Worm (Caenorhabditis elegans): Measurements from ENCODE around the gene taf-6.2.

taf-6.2 gene

DNA sequence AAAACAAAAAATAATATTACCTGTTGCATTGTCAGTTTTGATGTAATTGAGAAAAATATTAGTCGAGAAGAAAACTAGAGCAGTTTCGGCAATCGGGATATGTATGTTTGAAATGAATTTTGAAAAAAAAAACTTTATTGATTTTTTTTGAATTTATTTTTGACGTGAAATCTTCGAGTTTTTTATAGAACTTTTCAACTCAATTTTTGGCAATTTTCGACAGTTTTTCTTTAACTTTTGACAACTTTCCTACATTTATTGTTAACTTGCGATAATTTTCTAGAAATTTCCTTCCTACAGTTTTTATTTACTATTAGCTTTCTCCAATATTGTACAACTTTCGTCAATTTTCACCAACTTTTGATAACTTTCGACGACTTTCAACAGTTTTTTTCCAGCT is 7.4 kb upstream of the taf-6.2 start, which contains the start of gene Y37E11AL.12 (continued):
- no peak for TF ChIP-seq F23B12.7 (tag; optimal IDR thresholded peaks at IDR 0.05; ENCODE audit: insufficient read depth)

DNA sequence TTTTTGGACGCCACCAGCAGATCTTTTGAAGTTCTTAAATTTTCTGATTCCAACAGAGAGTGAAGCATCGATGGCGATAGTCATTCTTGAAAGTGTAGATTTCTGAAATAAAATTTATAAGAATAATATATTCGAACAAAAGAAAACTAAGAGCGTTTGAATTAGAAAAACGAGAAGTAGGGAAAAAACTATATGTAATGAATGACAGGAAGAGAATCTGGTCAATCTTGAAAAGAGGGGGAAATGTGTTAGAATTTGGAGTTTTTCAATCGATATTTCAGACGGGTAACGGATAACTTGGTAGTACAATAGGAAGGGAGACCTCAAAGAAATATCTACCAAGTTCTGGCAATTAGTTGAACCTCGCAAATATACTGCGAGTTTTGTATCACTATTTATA is 6.0 kb upstream of the taf-6.2 start, which contains the start of gene Y37E11AL.9:
Gene Y37E11AL.9 (minus strand): TSS at position 101 of the 400 bp plus-strand sequence.
- TF ChIP-seq dpff-1 (tag; optimal IDR thresholded peaks at IDR 0.05) (no peak), snpc-1.3 (tag; optimal IDR thresholded peaks at IDR 0.05; ENCODE audit: insufficient read depth) (no peak), lag-1 (GFP tag; IDR thresholded peaks at IDR 0.05) (no peak), hlh-26 (GFP tag; conservative IDR thresholded peaks at IDR 0.05) (no peak), him-1 (tag; optimal IDR thresholded peaks at IDR 0.05) (no peak), snpc-1.1 (tag; optimal IDR thresholded peaks at IDR 0.05; ENCODE audit: insufficient read depth) (no peak)

DNA sequence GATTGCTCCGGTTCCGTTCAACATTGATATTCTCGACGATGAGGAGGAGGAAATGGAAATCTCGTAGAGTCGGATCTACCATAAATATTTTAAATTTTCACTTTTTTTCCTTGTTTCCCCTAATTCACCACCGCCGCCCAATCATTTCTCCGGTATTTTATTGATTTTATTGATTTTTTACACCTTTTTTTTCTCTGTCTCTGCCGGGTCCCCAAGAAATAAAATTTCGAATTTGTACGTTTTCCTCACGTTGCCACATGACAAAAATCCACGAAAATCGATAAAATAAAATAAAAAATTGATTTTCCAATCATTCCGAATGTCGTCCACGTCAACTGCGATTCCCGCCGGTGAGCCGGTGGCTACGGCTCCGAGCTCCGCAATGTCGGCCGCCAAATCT is 3.7 kb upstream of the taf-6.2 start, which contains the start of gene Y37E11AL.2:
Gene Y37E11AL.2 (plus strand): TSS at position 301 of the 400 bp plus-strand sequence.
- TF ChIP-seq lsl-1 (GFP tag; optimal IDR thresholded peaks at IDR 0.05) (no peak), zfh-2 (GFP tag; conservative IDR thresholded peaks at IDR 0.05) (0 out of 2 replicates have a peak, but pooled peaks have one; percentile 21)

DNA sequence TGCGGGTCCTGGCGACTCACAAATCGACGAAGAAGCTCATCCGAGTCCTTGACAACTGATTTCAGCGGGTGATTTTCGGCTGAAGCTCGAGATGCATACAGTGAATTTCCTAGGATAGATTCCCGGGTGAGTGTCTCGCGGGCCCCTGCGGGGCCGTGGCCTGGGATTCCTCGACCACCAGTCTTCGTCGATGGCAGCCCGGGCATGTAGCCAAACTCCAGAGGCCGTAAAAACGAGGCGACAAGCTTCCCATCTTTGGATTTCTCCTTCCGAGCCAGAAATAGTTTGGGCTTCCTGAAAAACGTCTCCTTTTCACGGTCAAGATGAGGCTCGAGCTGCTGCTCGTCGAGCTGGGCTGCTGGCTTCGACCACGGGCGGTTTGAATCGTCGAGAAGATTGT is 6.5 kb downstream of the taf-6.2 start:
- TF ChIP-seq zfh-2 (GFP tag; conservative IDR thresholded peaks at IDR 0.05) (peak; percentile 69; the same call in 1 of the 2 replicates), ztf-28 (GFP tag; IDR thresholded peaks at IDR 0.05) (no peak), B0336.3 (GFP tag; IDR thresholded peaks at IDR 0.05) (no peak)

DNA sequence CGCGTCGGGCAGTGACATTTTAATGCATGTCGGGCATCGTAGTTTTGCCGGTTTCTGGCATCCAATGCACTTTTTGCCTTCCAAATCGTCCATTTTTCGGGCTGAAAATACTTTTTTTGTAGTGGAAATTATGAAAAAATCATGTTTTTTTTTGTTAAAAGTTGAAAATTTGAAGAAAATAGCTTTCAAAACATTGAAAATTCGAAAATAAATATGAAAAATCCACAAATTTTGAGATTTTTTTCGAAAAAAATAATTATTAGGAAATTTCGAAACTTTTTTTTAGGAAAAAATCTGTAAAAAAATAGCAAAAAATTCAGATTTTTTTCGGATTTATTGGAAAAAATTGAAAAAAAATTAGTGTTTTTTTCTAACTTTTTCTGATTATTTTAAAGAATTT is 7.8 kb downstream of the taf-6.2 start, which contains the start of gene map-1:
Gene map-1 (minus strand): TSS at position 101 of the 400 bp plus-strand sequence.
- no peak for TF ChIP-seq mes-4 (tag; optimal IDR thresholded peaks at IDR 0.05)

DNA sequence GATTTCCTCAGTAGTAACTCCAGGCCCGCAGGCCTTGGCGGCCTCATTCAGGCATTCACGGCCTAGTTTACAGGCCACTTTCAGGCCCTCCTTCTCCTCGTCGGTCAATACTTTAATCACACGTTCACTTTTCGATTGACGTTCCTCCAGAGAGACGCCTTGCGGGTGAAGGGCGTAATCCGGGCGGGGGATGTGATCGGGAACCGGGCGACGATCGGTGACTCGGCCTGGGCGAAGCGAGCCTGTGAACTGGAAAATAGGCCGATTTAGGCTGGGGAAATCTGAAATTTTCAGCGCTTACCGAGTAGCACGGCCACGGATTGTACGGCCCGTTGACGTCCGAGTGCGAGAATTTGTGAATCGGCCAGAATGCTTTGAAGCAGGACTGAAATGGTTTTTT is 8.3 kb downstream of the taf-6.2 start:
- TF ChIP-seq mcd-1 (GFP tag; IDR thresholded peaks at IDR 0.05) (no peak), tbx-9 (tag; optimal IDR thresholded peaks at IDR 0.05; ENCODE audit: borderline replicate concordance) (no peak), zfh-2 (GFP tag; conservative IDR thresholded peaks at IDR 0.05) (peak; percentile 82), efl-1 (GFP tag; optimal IDR thresholded peaks at IDR 0.05) (no peak), lin-40 (tag; optimal IDR thresholded peaks at IDR 0.05) (no peak), pbrm-1 (GFP tag; IDR thresholded peaks at IDR 0.05) (no peak), F37B4.10 (GFP tag; IDR thresholded peaks at IDR 0.05) (0 out of 2 replicates have a peak, but pooled peaks have one; percentile 62), Y95B8A.8 (GFP tag; IDR thresholded peaks at IDR 0.05) (no peak)

DNA sequence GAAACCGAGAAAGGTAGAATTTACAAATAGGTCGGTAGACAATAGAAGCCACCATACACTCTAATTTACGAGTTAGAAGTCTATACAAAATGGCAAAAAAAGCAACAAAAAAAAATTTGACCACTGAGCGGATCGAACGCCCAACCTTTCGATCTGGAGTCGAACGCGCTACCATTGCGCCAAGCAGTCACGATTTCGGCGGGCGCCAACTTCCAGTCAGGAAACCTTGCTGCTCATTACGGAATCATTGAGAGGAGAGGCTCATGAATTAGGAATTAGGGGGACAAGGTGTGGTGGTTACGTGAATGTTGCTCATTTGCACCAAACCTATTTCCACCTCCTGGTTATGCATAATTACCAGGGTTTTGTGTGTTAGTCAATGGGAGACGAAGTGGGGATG is 12.8 kb downstream of the taf-6.2 start:
- peak; percentile 85 for TF ChIP-seq tbp1 (GFP tag; optimal IDR thresholded peaks at IDR 0.05)
- peak; percentile 41 for TF ChIP-seq rpc-1 (optimal IDR thresholded peaks at IDR 0.05)
- TF ChIP-seq rpc-1 (tag; optimal IDR thresholded peaks at IDR 0.05), result peak; percentile 68
- no peak for TF ChIP-seq let-526 (GFP tag; IDR thresholded peaks at IDR 0.05)
- peak; percentile 63 for TF ChIP-seq B0261.1 (tag; optimal IDR thresholded peaks at IDR 0.05)
- TF ChIP-seq die-1 (tag; optimal IDR thresholded peaks at IDR 0.05), result no peak
- TF ChIP-seq hmg-1.2 (GFP tag; IDR thresholded peaks at IDR 0.05), result peak; percentile 27; the same call in 1 of the 2 replicates

DNA sequence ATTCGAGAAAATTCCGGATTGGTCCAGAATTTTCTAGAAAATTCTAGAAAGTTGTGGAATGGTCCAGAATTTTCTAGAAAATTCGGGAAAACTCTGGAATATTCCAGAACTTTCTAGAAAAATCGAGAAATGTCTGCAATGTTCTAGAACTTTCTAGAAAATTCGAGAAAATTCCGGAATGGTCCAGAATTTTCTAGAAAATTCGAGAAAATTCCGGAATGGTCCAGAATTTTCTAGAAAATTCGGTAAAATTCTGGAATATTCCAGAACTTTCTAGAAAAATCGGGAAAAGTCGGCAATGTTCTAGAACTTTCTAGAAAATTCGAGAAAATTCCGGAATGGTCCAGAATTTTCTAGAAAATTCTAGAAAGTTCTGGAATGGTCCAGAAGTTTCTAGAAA is 23.3 kb downstream of the taf-6.2 start:
- peak; percentile 93 for TF ChIP-seq hsf-1 (GFP tag; IDR thresholded peaks at IDR 0.05)

All from whole organism, young adult.